Fruit fly (Drosophila melanogaster) whole organism, embryonic: ENCODE results near the gene CG43121.

Experiments
- ATbp ChIP-seq: fragments of 200-800 bp; sonication (Bioruptor generic); optimal IDR thresholded peaks from 2 replicates; lab custom pipeline; 2017; ENCODE audit warnings: missing biosample characterization, mild to moderate bottlenecking, missing genetic modification characterization, missing genetic modification reagents
- Atf3 ChIP-seq: fragments of 200-800 bp; sonication (Bioruptor generic); optimal IDR thresholded peaks from 3 replicates; lab custom pipeline; 2016; ENCODE audit warnings: missing biosample characterization, missing genetic modification characterization
- CG11560 ChIP-seq: fragments of 200-800 bp; sonication (Bioruptor generic); IDR thresholded peaks from 3 replicates; pipeline ENCODE4 v1.3.6; 2022; ENCODE audit warnings: missing biosample characterization, missing genetic modification characterization
- CG12104 ChIP-seq: fragments of 200-800 bp; sonication (Bioruptor generic); optimal IDR thresholded peaks from 3 replicates; lab custom pipeline; 2016; ENCODE audit warnings: missing biosample characterization, missing genetic modification characterization
- CG12155 ChIP-seq: fragments of 200-800 bp; sonication (Bioruptor generic); optimal IDR thresholded peaks from 3 replicates; lab custom pipeline; 2016; ENCODE audit warnings: missing biosample characterization, missing genetic modification characterization
- CG12236 ChIP-seq: fragments of 200-800 bp; sonication (Bioruptor generic); optimal IDR thresholded peaks from 2 replicates; lab custom pipeline; 2016; ENCODE audit warnings: missing biosample characterization, missing genetic modification characterization
- CG12659 ChIP-seq: fragments of 200-800 bp; sonication (Bioruptor generic); optimal IDR thresholded peaks from 3 replicates; lab custom pipeline; 2017; ENCODE audit warnings: mild to moderate bottlenecking, missing biosample characterization, missing genetic modification reagents, missing genetic modification characterization
- CG14965 ChIP-seq: fragments of 200-800 bp; sonication (Bioruptor generic); optimal IDR thresholded peaks from 2 replicates; lab custom pipeline; 2016; ENCODE audit warnings: missing biosample characterization, missing genetic modification characterization, borderline replicate concordance
- CG15696 ChIP-seq: fragments of 200-800 bp; sonication (Bioruptor generic); optimal IDR thresholded peaks from 2 replicates; lab custom pipeline; 2019; ENCODE audit warnings: missing biosample characterization, mild to moderate bottlenecking, missing genetic modification characterization, moderate library complexity
- CG1603 ChIP-seq: fragments of 200-800 bp; sonication (Bioruptor generic); optimal IDR thresholded peaks from 2 replicates; lab custom pipeline; 2019; ENCODE audit warnings: missing biosample characterization, mild to moderate bottlenecking, missing genetic modification characterization, moderate library complexity
- CG1647 ChIP-seq: fragments of 200-800 bp; sonication (Bioruptor generic); optimal IDR thresholded peaks from 3 replicates; lab custom pipeline; 2016; ENCODE audit warnings: missing biosample characterization, missing genetic modification characterization
- CG17361 ChIP-seq: fragments of 200-800 bp; sonication (Bioruptor generic); IDR thresholded peaks from 3 replicates; pipeline ENCODE4 v1.3.6; 2022; ENCODE audit warnings: missing biosample characterization, missing genetic modification characterization
- CG2875 ChIP-seq: fragments of 200-800 bp; sonication (Bioruptor generic); optimal IDR thresholded peaks from 2 replicates; lab custom pipeline; 2017; ENCODE audit warnings: missing biosample characterization, mild to moderate bottlenecking, missing genetic modification characterization, missing genetic modification reagents
- CG30020 ChIP-seq: fragments of 200-800 bp; optimal IDR thresholded peaks from 2 replicates; lab custom pipeline; 2019; ENCODE audit warnings: missing biosample characterization, mild to moderate bottlenecking, missing genetic modification characterization, moderate library complexity
- CG31388 ChIP-seq: fragments of 200-800 bp; sonication (Bioruptor generic); optimal IDR thresholded peaks from 2 replicates; lab custom pipeline; 2016; ENCODE audit warnings: missing biosample characterization, missing genetic modification characterization
- CG31441 ChIP-seq: fragments of 200-800 bp; sonication (Bioruptor generic); IDR thresholded peaks from 2 replicates; pipeline ENCODE4 v1.3.6; 2022; ENCODE audit warnings: missing biosample characterization, missing genetic modification characterization
- CG3726 ChIP-seq: fragments of 200-800 bp; sonication (Bioruptor generic); IDR thresholded peaks from 3 replicates; pipeline ENCODE4, ENCODE4 v1.3.6; 2022; ENCODE audit warnings: missing biosample characterization, missing genetic modification characterization
- CG4360 ChIP-seq: fragments of 200-800 bp; sonication (Bioruptor generic); IDR thresholded peaks from 2 replicates; pipeline ENCODE4 v1.3.6; 2022; ENCODE audit warnings: missing biosample characterization, missing genetic modification characterization
- CG4730 ChIP-seq: fragments of 200-800 bp; sonication (Bioruptor generic); IDR thresholded peaks from 2 replicates; pipeline ENCODE4 v1.3.6; 2022; ENCODE audit warnings: missing biosample characterization, missing genetic modification characterization
- CG5953 ChIP-seq: fragments of 200-800 bp; sonication (Bioruptor generic); IDR thresholded peaks from 2 replicates; pipeline ENCODE4 v1.3.6; 2022; ENCODE audit warnings: missing biosample characterization, missing genetic modification characterization
- CG6654 ChIP-seq: fragments of 200-800 bp; sonication (Bioruptor generic); optimal IDR thresholded peaks from 2 replicates; lab custom pipeline; 2017; ENCODE audit warnings: missing biosample characterization, mild to moderate bottlenecking, missing genetic modification characterization
- CG7963 ChIP-seq: fragments of 200-800 bp; sonication (Bioruptor generic); IDR thresholded peaks from 3 replicates; pipeline ENCODE4 v1.3.6; 2022; ENCODE audit warnings: missing biosample characterization, missing genetic modification characterization; ENCODE audit not compliant: partially characterized antibody
- CG8359 ChIP-seq: fragments of 200-800 bp; sonication (Bioruptor generic); optimal IDR thresholded peaks from 2 replicates; lab custom pipeline; 2017; ENCODE audit warnings: missing biosample characterization, mild to moderate bottlenecking, missing genetic modification characterization, borderline replicate concordance
- CG9797 ChIP-seq: fragments of 200-800 bp; sonication (Bioruptor generic); optimal IDR thresholded peaks from 3 replicates; lab custom pipeline; 2018; ENCODE audit warnings: missing biosample characterization, mild to moderate bottlenecking, missing genetic modification characterization
- Camta ChIP-seq: fragments of 200-800 bp; sonication (Bioruptor generic); optimal IDR thresholded peaks from 2 replicates; lab custom pipeline; 2016; ENCODE audit warnings: missing biosample characterization, missing genetic modification characterization
- CoRest ChIP-seq: fragments of 200-800 bp; sonication (Bioruptor generic); optimal IDR thresholded peaks from 3 replicates; lab custom pipeline; 2018; ENCODE audit warnings: missing biosample characterization, mild to moderate bottlenecking, missing genetic modification characterization, moderate library complexity
- Fer2 ChIP-seq: fragments of 200-800 bp; sonication (Bioruptor generic); optimal IDR thresholded peaks from 2 replicates; lab custom pipeline; 2018; ENCODE audit warnings: missing biosample characterization, mild to moderate bottlenecking, missing genetic modification characterization, moderate library complexity
- HLH4C ChIP-seq: fragments of 200-800 bp; sonication (Bioruptor generic); IDR thresholded peaks from 3 replicates; pipeline ENCODE4 v1.3.6; 2022; ENCODE audit warnings: missing biosample characterization, missing genetic modification characterization; ENCODE audit not compliant: partially characterized antibody
- Hey ChIP-seq: fragments of 200-800 bp; sonication (Bioruptor generic); optimal IDR thresholded peaks from 3 replicates; lab custom pipeline; 2018; ENCODE audit warnings: missing biosample characterization, mild to moderate bottlenecking, missing genetic modification characterization
- NC2β ChIP-seq: fragments of 200-800 bp; sonication (Bioruptor generic); optimal IDR thresholded peaks from 2 replicates; lab custom pipeline; 2016; ENCODE audit warnings: missing biosample characterization, missing genetic modification characterization
- PHDP ChIP-seq: fragments of 200-800 bp; sonication (Bioruptor generic); optimal IDR thresholded peaks from 3 replicates; lab custom pipeline; 2018; ENCODE audit warnings: missing biosample characterization, mild to moderate bottlenecking, missing genetic modification characterization, moderate library complexity
- Six4 ChIP-seq: fragments of 200-800 bp; sonication (Bioruptor generic); optimal IDR thresholded peaks from 2 replicates; lab custom pipeline; 2016; ENCODE audit warnings: missing biosample characterization, missing genetic modification characterization
- Sry-δ ChIP-seq: fragments of 200-800 bp; sonication (Bioruptor generic); optimal IDR thresholded peaks from 2 replicates; lab custom pipeline; 2016; ENCODE audit warnings: missing biosample characterization, missing genetic modification characterization
- ac ChIP-seq: fragments of 200-800 bp; sonication (Bioruptor generic); optimal IDR thresholded peaks from 3 replicates; lab custom pipeline; 2017; ENCODE audit warnings: missing biosample characterization, mild to moderate bottlenecking, missing genetic modification characterization
- btn ChIP-seq: fragments of 200-800 bp; sonication (Bioruptor generic); optimal IDR thresholded peaks from 2 replicates; lab custom pipeline; 2016; ENCODE audit warnings: missing biosample characterization, missing genetic modification characterization
- chn ChIP-seq: fragments of 200-800 bp; sonication (Bioruptor generic); optimal IDR thresholded peaks from 2 replicates; lab custom pipeline; 2016; ENCODE audit warnings: missing biosample characterization, missing genetic modification characterization
- crp ChIP-seq, 2 experiments: fragments of 200-800 bp; sonication (Bioruptor generic); optimal IDR thresholded peaks; 2 replicates in 1 of 2; 3 replicates in 1 of 2; lab custom pipeline; 2017; ENCODE audit warnings: missing biosample characterization in 2 of 2, missing genetic modification characterization in 2 of 2, mild to moderate bottlenecking in 1 of 2, moderate library complexity in 1 of 2
- da ChIP-seq: fragments of 200-800 bp; sonication (Bioruptor generic); optimal IDR thresholded peaks from 2 replicates; lab custom pipeline; 2016; ENCODE audit warnings: missing biosample characterization, missing genetic modification characterization
- emc ChIP-seq: fragments of 200-800 bp; sonication (Bioruptor generic); optimal IDR thresholded peaks from 2 replicates; lab custom pipeline; 2016; ENCODE audit warnings: missing biosample characterization, missing genetic modification characterization
- en ChIP-seq: fragments of 200-800 bp; sonication (Bioruptor generic); optimal IDR thresholded peaks from 2 replicates; lab custom pipeline; 2016; ENCODE audit warnings: missing biosample characterization, missing genetic modification characterization
- ftz-f1 ChIP-seq: fragments of 200-800 bp; sonication (Bioruptor generic); optimal IDR thresholded peaks from 2 replicates; lab custom pipeline; 2016; ENCODE audit warnings: missing biosample characterization, missing genetic modification characterization
- grau ChIP-seq: fragments of 200-800 bp; optimal IDR thresholded peaks from 3 replicates; lab custom pipeline; 2019; ENCODE audit warnings: missing biosample characterization, mild to moderate bottlenecking, missing genetic modification characterization, moderate library complexity
- hbn ChIP-seq: fragments of 200-800 bp; sonication (Bioruptor generic); IDR thresholded peaks from 2 replicates; pipeline ENCODE4 v1.3.6; 2022; ENCODE audit warnings: missing biosample characterization, missing genetic modification characterization; ENCODE audit not compliant: partially characterized antibody
- otp ChIP-seq: fragments of 200-800 bp; sonication (Bioruptor generic); IDR thresholded peaks from 3 replicates; pipeline ENCODE4, ENCODE4 v1.3.6; 2022; ENCODE audit warnings: missing biosample characterization, missing genetic modification characterization
- sens-2 ChIP-seq: fragments of 200-800 bp; sonication (Bioruptor generic); IDR thresholded peaks from 2 replicates; pipeline ENCODE4 v1.3.6; 2022; ENCODE audit warnings: missing biosample characterization, missing genetic modification characterization
- sob ChIP-seq: fragments of 200-800 bp; sonication (Bioruptor generic); IDR thresholded peaks from 2 replicates; pipeline ENCODE4 v1.3.6; 2022; ENCODE audit warnings: missing biosample characterization, missing genetic modification characterization
- sr ChIP-seq: fragments of 200-800 bp; sonication (Bioruptor generic); IDR thresholded peaks from 3 replicates; pipeline ENCODE4 v1.3.6; 2022; ENCODE audit warnings: missing biosample characterization, missing genetic modification characterization
- usp ChIP-seq: fragments of >200 bp; optimal IDR thresholded peaks from 2 replicates; lab custom pipeline; 2017; ENCODE audit warnings: missing biosample characterization, missing genetic modification characterization

The CG43121 gene

dm6 chr3L:14631964-14632758 lies 40.1 kb downstream of the CG43121 start, which contains the start of the genes RecQ5 and dlp (continued):
- peak; percentile 88 for TF ChIP-seq grau
- TF ChIP-seq PHDP = peak; percentile 66
- no peak for TF ChIP-seq CG8359 (GFP tag; lab: Kevin White, UChicago)
- peak; percentile 14 for TF ChIP-seq en
- peak; percentile 42 for TF ChIP-seq CG1603
- peak; percentile 25 for TF ChIP-seq ATbp (GFP tag; lab: Kevin White, UChicago)
- TF ChIP-seq Atf3 = no peak
- no peak; the same call in 2 of the 3 replicates for TF ChIP-seq CG3726 (GFP tag; lab: Robert Waterston, UW)
- TF ChIP-seq CG11560 (tag; lab: Robert Waterston, UW) = no peak
- peak; percentile 89 for TF ChIP-seq Sry-δ (GFP tag; lab: Kevin White, UChicago)
- peak; percentile 74 for TF ChIP-seq CG12104 (GFP tag; lab: Kevin White, UChicago)
- peak; percentile 67 for TF ChIP-seq chn (GFP tag; lab: Kevin White, UChicago)
- TF ChIP-seq crp (GFP tag; optimal IDR thresholded peaks at IDR 0.05; lab: Kevin White, UChicago) = peak; percentile 49 to 91
- TF ChIP-seq CG14965 = no peak
- TF ChIP-seq CG4730 (GFP tag; lab: Robert Waterston, UW) = 0 out of 2 replicates have a peak, but pooled peaks have one; percentile 40
- peak; percentile 74; the same call in 2 of the 3 replicates for TF ChIP-seq sr
- peak; percentile 86 for TF ChIP-seq hbn (GFP tag; lab: Robert Waterston, UW)
- TF ChIP-seq da (GFP tag; lab: Kevin White, UChicago) = no peak
- peak; percentile 88 for TF ChIP-seq CG31441 (GFP tag; lab: Robert Waterston, UW)
- peak; percentile 16 for TF ChIP-seq btn (GFP tag; lab: Kevin White, UChicago)
- peak; percentile 88 for TF ChIP-seq CoRest
- no peak for TF ChIP-seq emc (GFP tag; lab: Kevin White, UChicago)
- peak; percentile 63 for TF ChIP-seq Fer2 (tag; lab: Kevin White, UChicago)
- peak; percentile 81 for TF ChIP-seq sob
- TF ChIP-seq CG4360 (GFP tag; lab: Robert Waterston, UW) = no peak
- no peak for TF ChIP-seq usp (GFP tag; lab: Kevin White, UChicago)
- TF ChIP-seq Camta (GFP tag; lab: Kevin White, UChicago) = peak; percentile 52
- TF ChIP-seq CG7963 (GFP tag; lab: Robert Waterston, UW) = peak; percentile 93
- TF ChIP-seq NC2β (GFP tag; lab: Kevin White, UChicago) = peak; percentile 55
- peak; percentile 75 for TF ChIP-seq Six4 (GFP tag; lab: Kevin White, UChicago)
- peak; percentile 75 for TF ChIP-seq CG30020 (tag; lab: Kevin White, UChicago)
- peak; percentile 17 for TF ChIP-seq CG9797 (GFP tag; lab: Kevin White, UChicago)
- no peak for TF ChIP-seq ac (GFP tag; lab: Kevin White, UChicago)
- peak; percentile 67 for TF ChIP-seq CG17361 (GFP tag; lab: Robert Waterston, UW)
- no peak for TF ChIP-seq CG1647 (GFP tag; lab: Kevin White, UChicago)
- peak; percentile 81 for TF ChIP-seq CG5953 (GFP tag; lab: Robert Waterston, UW)
- peak; percentile 87 for TF ChIP-seq CG12659 (GFP tag; lab: Kevin White, UChicago)
- TF ChIP-seq CG2875 (GFP tag; lab: Kevin White, UChicago) = peak; percentile 7
- TF ChIP-seq Hey = peak; percentile 41
- 0 out of 2 replicates have a peak, but pooled peaks have one; percentile 34 for TF ChIP-seq sens-2 (GFP tag; lab: Robert Waterston, UW)
- TF ChIP-seq ftz-f1 (GFP tag; lab: Kevin White, UChicago) = peak; percentile 11
- peak; percentile 10 for TF ChIP-seq CG6654 (GFP tag; lab: Kevin White, UChicago)
- TF ChIP-seq CG12236 = no peak
- peak; percentile 74 for TF ChIP-seq CG15696 (tag; lab: Kevin White, UChicago)
- TF ChIP-seq CG12155 (GFP tag; lab: Kevin White, UChicago) = peak; percentile 80
- TF ChIP-seq otp (GFP tag; lab: Robert Waterston, UW) = peak; percentile 63
- TF ChIP-seq HLH4C (GFP tag; lab: Robert Waterston, UW) = peak; percentile 93
- TF ChIP-seq CG31388 (GFP tag; lab: Kevin White, UChicago) = peak; percentile 61
